Worm (Caenorhabditis elegans) whole organism, mixed stage, embryonic: Measurements from ENCODE around the gene C04F6.7.
A peak's percentile ranks its signal among the peaks of the same experiment; 100 is the strongest.

Experiments
- M03D4.4 ChIP-seq: sonication (generic microtip); optimal IDR thresholded peaks from 2 replicates; lab custom pipeline; 2017; ENCODE audit warnings: mild to moderate bottlenecking, missing genetic modification characterization, missing compliant biosample characterization
- bed-3 ChIP-seq: fragments of 200-800 bp; sonication (Bioruptor generic); optimal IDR thresholded peaks from 3 replicates; lab custom pipeline; 2018; ENCODE audit warnings: mild to moderate bottlenecking, missing genetic modification characterization, moderate library complexity, missing compliant biosample characterization
- blmp-1 ChIP-seq: fragments of 150-350 bp; optimal IDR thresholded peaks from 2 replicates; lab custom pipeline; 2014; ENCODE audit warnings: missing biosample characterization, missing genetic modification characterization
- ceh-39 ChIP-seq: fragments of 150-350 bp; optimal IDR thresholded peaks from 2 replicates; lab custom pipeline; 2014; ENCODE audit warnings: missing biosample characterization, missing genetic modification characterization
- ceh-43 ChIP-seq: fragments of 200-800 bp; sonication (Bioruptor generic); optimal IDR thresholded peaks from 2 replicates; lab custom pipeline; 2018; ENCODE audit warnings: mild to moderate bottlenecking, missing genetic modification characterization, moderate library complexity, missing compliant biosample characterization
- cnd-1 ChIP-seq: fragments of 200-800 bp; sonication (Bioruptor generic); optimal IDR thresholded peaks from 2 replicates; lab custom pipeline; 2018; ENCODE audit warnings: mild to moderate bottlenecking, missing genetic modification characterization, missing compliant biosample characterization
- drap-1 ChIP-seq: fragments of 200-800 bp; sonication (Bioruptor generic); optimal IDR thresholded peaks from 3 replicates; lab custom pipeline; 2018; ENCODE audit warnings: mild to moderate bottlenecking, missing genetic modification characterization, missing compliant biosample characterization
- elt-1 ChIP-seq: sonication (generic microtip); optimal IDR thresholded peaks from 2 replicates; lab custom pipeline; 2017; ENCODE audit warnings: missing genetic modification characterization, mild to moderate bottlenecking, missing compliant biosample characterization, antibody characterized with exemption, moderate library complexity, borderline replicate concordance; ENCODE audit not compliant: insufficient read depth
- elt-3 ChIP-seq: fragments of 150-350 bp; optimal IDR thresholded peaks from 2 replicates; lab custom pipeline; 2014; ENCODE audit warnings: missing biosample characterization, missing genetic modification characterization
- flh-1 ChIP-seq: fragments of 200-800 bp; sonication (Bioruptor generic); optimal IDR thresholded peaks from 2 replicates; lab custom pipeline; 2018; ENCODE audit warnings: mild to moderate bottlenecking, missing genetic modification characterization, moderate library complexity, missing compliant biosample characterization
- ham-2 ChIP-seq: fragments of 200-800 bp; sonication (Bioruptor generic); optimal IDR thresholded peaks from 2 replicates; lab custom pipeline; 2018; ENCODE audit warnings: mild to moderate bottlenecking, missing genetic modification characterization, missing compliant biosample characterization
- hlh-1 ChIP-seq: fragments of 150-350 bp; optimal IDR thresholded peaks from 2 replicates; lab custom pipeline; 2014; ENCODE audit warnings: missing biosample characterization, missing genetic modification reagents, missing genetic modification characterization
- lin-13 ChIP-seq: fragments of 150-350 bp; optimal IDR thresholded peaks from 2 replicates; lab custom pipeline; 2014; ENCODE audit warnings: missing biosample characterization, missing genetic modification characterization
- lin-32 ChIP-seq: fragments of 200-800 bp; sonication (Bioruptor generic); optimal IDR thresholded peaks from 2 replicates; lab custom pipeline; 2018; ENCODE audit warnings: mild to moderate bottlenecking, missing genetic modification characterization, missing compliant biosample characterization
- lsy-2 ChIP-seq: fragments of 150-350 bp; optimal IDR thresholded peaks from 2 replicates; lab custom pipeline; 2014; ENCODE audit warnings: missing biosample characterization, missing genetic modification characterization
- mab-5 ChIP-seq: fragments of 150-350 bp; optimal IDR thresholded peaks from 2 replicates; lab custom pipeline; 2014; ENCODE audit warnings: missing biosample characterization, missing genetic modification characterization
- mep-1 ChIP-seq: fragments of 150-350 bp; optimal IDR thresholded peaks from 2 replicates; lab custom pipeline; 2017; ENCODE audit warnings: missing biosample characterization, missing genetic modification reagents, missing genetic modification characterization, inconsistent platforms
- mls-2 ChIP-seq: sonication (generic microtip); optimal IDR thresholded peaks from 2 replicates; lab custom pipeline; 2016; ENCODE audit warnings: mild to moderate bottlenecking, missing genetic modification characterization, moderate library complexity, missing compliant biosample characterization
- nhr-12 ChIP-seq: fragments of 150-350 bp; optimal IDR thresholded peaks from 2 replicates; lab custom pipeline; 2014; ENCODE audit warnings: missing biosample characterization, missing genetic modification characterization
- nhr-2 ChIP-seq: fragments of 150-350 bp; optimal IDR thresholded peaks from 2 replicates; lab custom pipeline; 2014; ENCODE audit warnings: missing biosample characterization, missing genetic modification characterization
- nhr-237 ChIP-seq: fragments of 150-350 bp; optimal IDR thresholded peaks from 2 replicates; lab custom pipeline; 2014; ENCODE audit warnings: missing biosample characterization, missing genetic modification characterization
- nhr-76 ChIP-seq: sonication (generic microtip); optimal IDR thresholded peaks from 2 replicates; lab custom pipeline; 2017; ENCODE audit warnings: missing biosample characterization, missing genetic modification characterization
- sem-2 ChIP-seq: fragments of 200-800 bp; sonication (Bioruptor generic); optimal IDR thresholded peaks from 2 replicates; lab custom pipeline; 2018; ENCODE audit warnings: mild to moderate bottlenecking, missing genetic modification characterization, missing compliant biosample characterization
- sptf-1 ChIP-seq: sonication (generic microtip); optimal IDR thresholded peaks from 2 replicates; lab custom pipeline; 2017; ENCODE audit warnings: mild to moderate bottlenecking, missing genetic modification characterization, moderate library complexity, missing compliant biosample characterization
- tbx-8 ChIP-seq: fragments of 200-800 bp; sonication (Bioruptor generic); optimal IDR thresholded peaks from 2 replicates; lab custom pipeline; 2018; ENCODE audit warnings: mild to moderate bottlenecking, missing genetic modification characterization, moderate library complexity, missing compliant biosample characterization
- unc-120 ChIP-seq: sonication (generic microtip); optimal IDR thresholded peaks from 2 replicates; lab custom pipeline; 2017; ENCODE audit warnings: missing genetic modification characterization, missing compliant biosample characterization; ENCODE audit not compliant: poor library complexity, severe bottlenecking
- unc-39 ChIP-seq: fragments of 150-350 bp; optimal IDR thresholded peaks from 2 replicates; lab custom pipeline; 2014; ENCODE audit warnings: missing biosample characterization, missing genetic modification characterization
- unc-62 ChIP-seq: fragments of 150-350 bp; optimal IDR thresholded peaks from 2 replicates; lab custom pipeline; 2014; ENCODE audit warnings: missing biosample characterization, missing genetic modification reagents, missing genetic modification characterization
- zip-8 ChIP-seq: fragments of 150-350 bp; optimal IDR thresholded peaks from 2 replicates; lab custom pipeline; 2014; ENCODE audit warnings: missing biosample characterization, missing genetic modification characterization
- ztf-11 ChIP-seq: fragments of 150-350 bp; optimal IDR thresholded peaks from 2 replicates; lab custom pipeline; 2014; ENCODE audit warnings: missing biosample characterization, missing genetic modification characterization

C04F6.7 gene

ce11 chrX:3414660-3415144 lies 4.3 kb downstream of the C04F6.7 start, which contains the start of gene dhs-27:
TSS of gene dhs-27 (minus strand) at chrX:3414710.
- peak; percentile 45 for TF ChIP-seq ham-2 (GFP tag; lab: Kevin White, UChicago)
- no peak for TF ChIP-seq cnd-1 (tag; lab: Kevin White, UChicago)
- no peak for TF ChIP-seq lin-32 (GFP tag; lab: Kevin White, UChicago)
- TF ChIP-seq elt-1 (tag; lab: Kevin White, UChicago): peak; percentile 4

- TF ChIP-seq tbx-8 (GFP tag; lab: Kevin White, UChicago) (no peak), hlh-1 (tag; lab: Kevin White, UChicago) (peak; percentile 9)
These were observed 7.4 kb downstream of the C04F6.7 start, which contains the start of gene unc-78 for ce11 chrX:3411565-3412022. TSS of gene unc-78 (minus strand) at chrX:3411615.

- no peak for TF ChIP-seq sem-2 (GFP tag; lab: Kevin White, UChicago)
- no peak for TF ChIP-seq ztf-11 (tag; lab: Kevin White, UChicago)
- TF ChIP-seq nhr-237 (tag; lab: Kevin White, UChicago): no peak
- no peak for TF ChIP-seq zip-8 (tag; lab: Kevin White, UChicago)
- no peak for TF ChIP-seq sptf-1 (tag; lab: Kevin White, UChicago)
- no peak for TF ChIP-seq unc-62
- no peak for TF ChIP-seq nhr-12 (tag; lab: Kevin White, UChicago)
- TF ChIP-seq cnd-1 (tag; lab: Kevin White, UChicago): no peak
- no peak for TF ChIP-seq bed-3 (GFP tag; lab: Kevin White, UChicago)
- no peak for TF ChIP-seq tbx-8 (GFP tag; lab: Kevin White, UChicago)
These were observed 10.2 kb downstream of the C04F6.7 start for ce11 chrX:3408717-3409303.

- no peak for TF ChIP-seq zip-8 (tag; lab: Kevin White, UChicago)
- no peak for TF ChIP-seq flh-1 (GFP tag; lab: Kevin White, UChicago)
These were observed 15.8 kb downstream of the C04F6.7 start, which contains the start of gene vit-5 for ce11 chrX:3403195-3403594. TSS of gene vit-5 (plus strand) at chrX:3403471.

ce11 chrX:3401701-3402100 lies 17.3 kb downstream of the C04F6.7 start, which contains the start of gene C04F6.9:
TSS of gene C04F6.9 (plus strand) at chrX:3402001.
- no peak for TF ChIP-seq flh-1 (GFP tag; lab: Kevin White, UChicago)
- no peak for TF ChIP-seq ceh-39
- no peak for TF ChIP-seq lin-13
- no peak for TF ChIP-seq lsy-2
- no peak for TF ChIP-seq blmp-1 (tag; lab: Kevin White, UChicago)
- no peak for TF ChIP-seq elt-3 (tag; lab: Kevin White, UChicago)
- no peak for TF ChIP-seq unc-39 (tag; lab: Kevin White, UChicago)
- TF ChIP-seq lin-32 (GFP tag; lab: Kevin White, UChicago): no peak
- TF ChIP-seq ceh-43 (GFP tag; lab: Kevin White, UChicago): no peak
- TF ChIP-seq unc-120: no peak
- TF ChIP-seq mep-1: no peak
- no peak for TF ChIP-seq hlh-1 (tag; lab: Kevin White, UChicago)
- TF ChIP-seq nhr-76 (tag; lab: Kevin White, UChicago): no peak
- TF ChIP-seq M03D4.4: no peak
- no peak for TF ChIP-seq mls-2 (tag; lab: Kevin White, UChicago)
- no peak for TF ChIP-seq bed-3 (GFP tag; lab: Kevin White, UChicago)

ce11 chrX:3400387-3400786 lies 18.6 kb downstream of the C04F6.7 start:
- TF ChIP-seq unc-120 (no peak), nhr-2 (tag; lab: Kevin White, UChicago) (peak; percentile 86), lin-32 (GFP tag; lab: Kevin White, UChicago) (no peak), drap-1 (no peak), elt-1 (tag; lab: Kevin White, UChicago) (peak; percentile 76), sptf-1 (tag; lab: Kevin White, UChicago) (no peak), mab-5 (tag; lab: Kevin White, UChicago) (no peak), ceh-43 (GFP tag; lab: Kevin White, UChicago) (no peak), flh-1 (GFP tag; lab: Kevin White, UChicago) (no peak), blmp-1 (tag; lab: Kevin White, UChicago) (no peak), tbx-8 (GFP tag; lab: Kevin White, UChicago) (no peak), unc-62 (no peak), mep-1 (no peak)
- TF ChIP-seq, all 35 proteins: peak for 2
